Fruit fly (Drosophila melanogaster) whole organism, pupa: ENCODE measurements around the gene CG4393.
A peak's percentile ranks its signal among the peaks of the same experiment; 100 is the strongest.

Experiments
- CG10348 ChIP-seq: fragments of 200-800 bp; sonication (Bioruptor generic); IDR thresholded peaks from 2 replicates; pipeline ENCODE4 v1.3.6; 2022; ENCODE audit warnings: missing biosample characterization, missing genetic modification characterization
- CG12605 ChIP-seq: fragments of 200-800 bp; sonication (Bioruptor generic); IDR thresholded peaks from 2 replicates; pipeline ENCODE4 v1.3.6; 2022; ENCODE audit warnings: missing biosample characterization, missing genetic modification characterization
- CG13204 ChIP-seq: fragments of 200-800 bp; sonication (Bioruptor generic); optimal IDR thresholded peaks from 2 replicates; lab custom pipeline; 2018; ENCODE audit warnings: missing biosample characterization, mild to moderate bottlenecking, missing genetic modification characterization, moderate library complexity
- CG14655 ChIP-seq: fragments of 200-800 bp; sonication (Bioruptor generic); optimal IDR thresholded peaks from 3 replicates; lab custom pipeline; 2017; ENCODE audit warnings: mild to moderate bottlenecking, missing biosample characterization, missing genetic modification reagents, missing genetic modification characterization
- CG15710 ChIP-seq: fragments of 200-800 bp; sonication (Bioruptor generic); optimal IDR thresholded peaks from 2 replicates; lab custom pipeline; 2018; ENCODE audit warnings: missing biosample characterization, mild to moderate bottlenecking, missing genetic modification characterization, moderate library complexity
- CG17806 ChIP-seq: fragments of 200-800 bp; sonication (Bioruptor generic); optimal IDR thresholded peaks from 2 replicates; lab custom pipeline; 2018; ENCODE audit warnings: missing biosample characterization, mild to moderate bottlenecking, missing genetic modification characterization, moderate library complexity
- CG32121 ChIP-seq: fragments of 200-800 bp; sonication (Bioruptor generic); IDR thresholded peaks from 2 replicates; pipeline ENCODE4 v1.3.6; 2022; ENCODE audit warnings: missing biosample characterization, missing genetic modification characterization
- CG34367 ChIP-seq: fragments of 200-800 bp; sonication (Bioruptor generic); optimal IDR thresholded peaks from 2 replicates; lab custom pipeline; 2018; ENCODE audit warnings: missing biosample characterization, mild to moderate bottlenecking, missing genetic modification characterization
- CG4496 ChIP-seq: fragments of 200-800 bp; sonication (Bioruptor generic); IDR thresholded peaks from 3 replicates; pipeline ENCODE4 v1.3.6; 2022; ENCODE audit warnings: missing biosample characterization, missing genetic modification characterization
- CG8159 ChIP-seq: fragments of 200-800 bp; sonication (Bioruptor generic); optimal IDR thresholded peaks from 3 replicates; lab custom pipeline; 2018; ENCODE audit warnings: missing biosample characterization, mild to moderate bottlenecking, missing genetic modification characterization, moderate library complexity
- CG8301 ChIP-seq: fragments of 200-800 bp; sonication (Bioruptor generic); optimal IDR thresholded peaks from 2 replicates; lab custom pipeline; 2018; ENCODE audit warnings: missing biosample characterization, mild to moderate bottlenecking, missing genetic modification characterization
- CG9948 ChIP-seq: fragments of 200-800 bp; sonication (Bioruptor generic); optimal IDR thresholded peaks from 2 replicates; lab custom pipeline; 2018; ENCODE audit warnings: missing biosample characterization, mild to moderate bottlenecking, missing genetic modification characterization, moderate library complexity
- D1 ChIP-seq: fragments of 200-800 bp; sonication (Bioruptor generic); optimal IDR thresholded peaks from 2 replicates; lab custom pipeline; 2018; ENCODE audit warnings: missing biosample characterization, mild to moderate bottlenecking, missing genetic modification characterization, moderate library complexity
- EcR ChIP-seq: fragments of 200-800 bp; sonication (Bioruptor generic); optimal IDR thresholded peaks from 3 replicates; lab custom pipeline; 2019; ENCODE audit warnings: missing biosample characterization, missing genetic modification characterization, mild to moderate bottlenecking, moderate library complexity, missing genetic modification reagents
- Ets98B ChIP-seq: fragments of 200-800 bp; sonication (Bioruptor generic); IDR thresholded peaks from 2 replicates; pipeline ENCODE4 v1.3.6; 2022; ENCODE audit warnings: missing biosample characterization, missing genetic modification characterization
- Pif1A ChIP-seq: fragments of 200-800 bp; sonication (Bioruptor generic); optimal IDR thresholded peaks from 3 replicates; lab custom pipeline; 2016; ENCODE audit warnings: missing biosample characterization, missing genetic modification characterization
- Pif1B ChIP-seq: fragments of 200-800 bp; sonication (Bioruptor generic); optimal IDR thresholded peaks from 3 replicates; lab custom pipeline; 2016; ENCODE audit warnings: missing biosample characterization, missing genetic modification characterization
- Snoo ChIP-seq: fragments of 200-800 bp; sonication (Bioruptor generic); optimal IDR thresholded peaks from 3 replicates; lab custom pipeline; 2017; ENCODE audit warnings: missing biosample characterization, mild to moderate bottlenecking, missing genetic modification characterization, inconsistent platforms
- fd96Ca ChIP-seq: fragments of 200-800 bp; sonication (Bioruptor generic); IDR thresholded peaks from 3 replicates; pipeline ENCODE4 v1.3.6; 2022; ENCODE audit warnings: missing biosample characterization, missing genetic modification characterization
- gl ChIP-seq: fragments of 200-800 bp; sonication (Bioruptor generic); optimal IDR thresholded peaks from 2 replicates; lab custom pipeline; 2018; ENCODE audit warnings: missing biosample characterization, mild to moderate bottlenecking, missing genetic modification characterization
- rn ChIP-seq: fragments of 200-800 bp; sonication (Bioruptor generic); IDR thresholded peaks from 2 replicates; pipeline ENCODE4 v1.3.6; 2022; ENCODE audit warnings: missing biosample characterization, missing genetic modification characterization

The CG4393 gene

DNA sequence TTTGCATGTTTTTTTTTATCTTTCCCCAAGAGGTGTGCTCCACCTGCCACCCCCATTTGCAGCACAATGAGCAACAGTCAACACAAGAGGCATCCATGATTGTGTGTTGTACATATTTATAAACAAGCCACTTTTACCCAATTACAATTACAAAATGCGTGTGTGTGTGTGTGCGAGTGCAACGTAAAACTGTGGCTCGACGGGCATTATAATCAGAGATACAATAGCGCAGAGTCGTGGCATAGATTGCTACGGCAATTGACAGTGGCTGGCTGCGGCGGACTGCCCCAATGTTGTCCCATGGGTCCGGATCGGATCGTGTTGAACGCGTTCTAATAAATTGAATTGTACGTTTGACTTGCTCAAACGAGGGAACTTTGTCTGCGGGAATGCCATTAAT, 46.3 kb downstream of the CG4393 start:
- TF ChIP-seq CG17806 (no peak), CG32121 (GFP tag; lab: Robert Waterston, UW) (no peak), CG8301 (tag; lab: Kevin White, UChicago) (no peak)

DNA sequence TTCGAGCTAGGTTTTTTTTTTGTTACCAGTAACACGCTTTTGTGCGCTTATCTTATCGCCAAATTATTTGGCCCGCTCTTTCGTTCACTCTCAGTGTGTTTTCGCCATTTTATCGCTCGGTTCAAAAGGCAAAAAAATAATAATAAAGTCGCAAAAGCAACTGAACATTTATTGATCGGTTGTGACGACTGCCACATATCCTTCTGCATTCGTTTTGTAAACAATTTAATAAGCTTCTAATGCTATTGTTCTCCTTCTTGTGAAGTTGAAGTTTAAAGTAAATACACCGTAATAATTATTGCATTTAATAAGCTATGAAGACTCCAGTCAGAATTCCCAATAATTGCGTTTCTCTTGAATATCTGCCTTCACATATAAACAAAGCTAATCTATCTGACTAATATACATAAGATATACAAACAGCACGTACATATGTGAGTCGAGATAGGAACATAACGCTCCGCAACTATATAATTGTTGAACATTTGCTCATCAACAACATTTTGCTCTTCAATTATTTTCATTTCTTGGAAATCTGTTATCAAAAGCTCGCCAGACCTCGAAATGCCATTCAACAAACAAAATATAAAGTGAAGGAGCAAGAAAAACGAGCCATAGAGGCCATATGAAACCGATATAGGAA, 47.3 kb downstream of the CG4393 start:
- TF ChIP-seq gl (tag; lab: Kevin White, UChicago) (no peak), Snoo (tag; lab: Kevin White, UChicago) (peak; percentile 6), Pif1B (no peak), fd96Ca (no peak), CG34367 (tag; lab: Kevin White, UChicago) (no peak), CG32121 (GFP tag; lab: Robert Waterston, UW) (no peak)

DNA sequence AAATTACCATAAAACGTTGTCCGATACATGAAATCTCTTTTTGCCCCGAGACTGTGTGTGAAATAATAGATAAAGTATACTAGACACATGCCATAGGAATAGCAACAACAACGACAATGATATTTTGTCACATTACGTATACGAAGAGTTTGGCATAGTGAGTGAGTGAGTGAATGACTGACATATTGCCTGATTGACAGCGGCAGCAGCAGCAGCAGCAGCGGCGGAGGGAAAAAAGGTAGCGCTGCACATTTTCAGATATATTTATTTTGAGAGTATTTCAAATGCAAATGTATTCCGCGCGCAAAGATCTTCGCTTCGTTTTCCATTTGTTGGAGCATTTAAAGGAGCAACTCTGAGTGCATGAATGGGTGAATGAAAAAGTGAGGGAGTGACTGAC, 48.1 kb downstream of the CG4393 start:
- TF ChIP-seq CG17806, result no peak
- no peak for TF ChIP-seq CG14655 (GFP tag; lab: Kevin White, UChicago)
- no peak for TF ChIP-seq D1 (tag; lab: Kevin White, UChicago)
- TF ChIP-seq CG12605 (GFP tag; lab: Robert Waterston, UW), result no peak
- no peak for TF ChIP-seq CG4496
- TF ChIP-seq Snoo (tag; lab: Kevin White, UChicago), result no peak
- TF ChIP-seq EcR (GFP tag; lab: Kevin White, UChicago), result no peak
- no peak for TF ChIP-seq Pif1A
- TF ChIP-seq gl (tag; lab: Kevin White, UChicago), result no peak
- no peak for TF ChIP-seq CG9948

DNA sequence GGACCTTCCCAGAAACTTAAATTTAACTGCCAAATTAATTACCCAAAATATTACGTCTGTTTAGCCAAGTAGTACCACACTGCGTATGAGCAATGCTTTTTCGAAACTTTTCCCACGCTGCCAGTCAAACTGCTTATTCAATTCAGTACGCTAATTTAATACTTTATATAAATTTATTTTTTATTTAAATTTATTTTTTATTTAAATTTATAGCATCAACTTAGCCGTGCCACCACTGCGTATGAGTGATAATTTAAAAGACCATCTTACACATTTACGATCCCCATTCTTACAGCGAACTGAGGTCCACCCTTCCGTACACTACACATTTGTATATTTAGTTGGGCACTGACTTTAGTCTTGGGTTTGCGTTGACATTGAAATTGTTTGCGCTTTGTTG, 49.0 kb downstream of the CG4393 start:
- TF ChIP-seq CG15710 (tag; lab: Kevin White, UChicago) (peak; percentile 73), CG13204 (GFP tag; lab: Kevin White, UChicago) (peak; percentile 13), CG9948 (peak; percentile 67), D1 (tag; lab: Kevin White, UChicago) (peak; percentile 54), gl (tag; lab: Kevin White, UChicago) (no peak), Pif1A (peak; percentile 63), CG4496 (no peak; the same call in 2 of the 3 replicates), CG12605 (GFP tag; lab: Robert Waterston, UW) (0 out of 2 replicates have a peak, but pooled peaks have one; percentile 16), CG17806 (peak; percentile 51), CG34367 (tag; lab: Kevin White, UChicago) (peak; percentile 67), Ets98B (GFP tag; lab: Robert Waterston, UW) (no peak; the same call in 1 of the 2 replicates), CG8301 (tag; lab: Kevin White, UChicago) (peak; percentile 65), CG8159 (tag; lab: Kevin White, UChicago) (peak; percentile 94), Snoo (tag; lab: Kevin White, UChicago) (peak; percentile 27), CG14655 (GFP tag; lab: Kevin White, UChicago) (peak; percentile 82), fd96Ca (peak; percentile 59; the same call in 1 of the 3 replicates), rn (GFP tag; lab: Robert Waterston, UW) (no peak), Pif1B (peak; percentile 47), CG32121 (GFP tag; lab: Robert Waterston, UW) (peak; percentile 50; the same call in 1 of the 2 replicates), CG10348 (GFP tag; lab: Robert Waterston, UW) (no peak), EcR (GFP tag; lab: Kevin White, UChicago) (no peak)

DNA sequence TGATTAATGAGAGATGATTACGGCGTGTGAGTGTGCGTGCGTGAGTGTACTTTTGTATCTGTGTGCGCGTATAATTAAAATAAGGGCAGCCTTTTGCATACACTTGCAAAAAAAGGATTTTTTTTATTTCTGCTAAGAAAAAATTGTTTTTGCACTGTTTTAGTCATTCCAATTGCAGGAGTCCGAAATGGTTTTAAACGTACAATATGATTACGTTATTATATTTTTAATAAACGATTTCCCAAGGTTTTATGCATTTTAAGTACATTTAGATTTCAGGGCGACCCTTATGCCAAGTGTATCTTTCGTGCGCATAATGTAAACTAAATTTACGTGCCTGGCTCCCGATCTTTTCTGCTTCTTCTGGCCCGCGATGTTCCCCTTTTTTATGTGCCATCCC, 49.7 kb downstream of the CG4393 start:
- TF ChIP-seq Ets98B (GFP tag; lab: Robert Waterston, UW) (peak; percentile 45; the same call in 1 of the 2 replicates), D1 (tag; lab: Kevin White, UChicago) (no peak), CG34367 (tag; lab: Kevin White, UChicago) (peak; percentile 64), CG32121 (GFP tag; lab: Robert Waterston, UW) (peak; percentile 59), CG10348 (GFP tag; lab: Robert Waterston, UW) (no peak), CG13204 (GFP tag; lab: Kevin White, UChicago) (no peak), gl (tag; lab: Kevin White, UChicago) (peak; percentile 57), CG4496 (peak; percentile 63; the same call in 2 of the 3 replicates), rn (GFP tag; lab: Robert Waterston, UW) (no peak), CG12605 (GFP tag; lab: Robert Waterston, UW) (no peak), EcR (GFP tag; lab: Kevin White, UChicago) (no peak), CG17806 (peak; percentile 77), CG8159 (tag; lab: Kevin White, UChicago) (peak; percentile 76), fd96Ca (peak; percentile 42; the same call in 1 of the 3 replicates), Snoo (tag; lab: Kevin White, UChicago) (peak; percentile 55), CG8301 (tag; lab: Kevin White, UChicago) (peak; percentile 58), CG15710 (tag; lab: Kevin White, UChicago) (peak; percentile 75), CG14655 (GFP tag; lab: Kevin White, UChicago) (peak; percentile 64), Pif1B (peak; percentile 52), CG9948 (peak; percentile 67), Pif1A (peak; percentile 55)
- TF ChIP-seq, all 21 proteins: peak for 15
